Fruit fly (Drosophila melanogaster) whole organism, adult: ENCODE measurements around the gene mRpS26.

ENCODE experiments used
- CG11617 ChIP-seq: fragments of 200-800 bp; sonication (Bioruptor generic); optimal IDR thresholded peaks from 2 replicates; lab custom pipeline; 2017; ENCODE audit warnings: mild to moderate bottlenecking, missing biosample characterization, missing genetic modification reagents, missing genetic modification characterization
- CG12768 ChIP-seq: fragments of 200-800 bp; sonication (Bioruptor generic); optimal IDR thresholded peaks from 2 replicates; lab custom pipeline; 2017; ENCODE audit warnings: missing biosample characterization, missing genetic modification characterization, mild to moderate bottlenecking, moderate library complexity, missing genetic modification reagents
- CG14711 ChIP-seq: fragments of 200-800 bp; sonication (Bioruptor generic); optimal IDR thresholded peaks from 2 replicates; lab custom pipeline; 2018; ENCODE audit warnings: missing biosample characterization, mild to moderate bottlenecking, missing genetic modification characterization, moderate library complexity
- CG1620 ChIP-seq: fragments of 200-800 bp; sonication (Bioruptor generic); optimal IDR thresholded peaks from 2 replicates; lab custom pipeline; 2016; ENCODE audit warnings: missing biosample characterization, missing genetic modification characterization
- CG33017 ChIP-seq: fragments of 200-800 bp; sonication (Bioruptor generic); optimal IDR thresholded peaks from 2 replicates; lab custom pipeline; 2018; ENCODE audit warnings: missing biosample characterization, mild to moderate bottlenecking, missing genetic modification characterization, moderate library complexity
- CG5204 ChIP-seq: fragments of 200-800 bp; sonication (Bioruptor generic); optimal IDR thresholded peaks from 2 replicates; lab custom pipeline; 2016; ENCODE audit warnings: missing biosample characterization, missing genetic modification characterization
- CG7045 ChIP-seq: fragments of 200-800 bp; sonication (Bioruptor generic); optimal IDR thresholded peaks from 2 replicates; lab custom pipeline; 2017; ENCODE audit warnings: missing biosample characterization, mild to moderate bottlenecking, missing genetic modification characterization
- CG7101 ChIP-seq: fragments of 200-800 bp; sonication (Bioruptor generic); optimal IDR thresholded peaks from 2 replicates; lab custom pipeline; 2018; ENCODE audit warnings: missing biosample characterization, mild to moderate bottlenecking, missing genetic modification characterization, moderate library complexity
- Clk ChIP-seq: fragments of 200-800 bp; sonication (Bioruptor generic); optimal IDR thresholded peaks from 2 replicates; lab custom pipeline; 2017; ENCODE audit warnings: missing biosample characterization, missing genetic modification characterization
- Crg-1 ChIP-seq: fragments of 200-800 bp; sonication (Bioruptor generic); optimal IDR thresholded peaks from 2 replicates; lab custom pipeline; 2016; ENCODE audit warnings: missing biosample characterization, missing genetic modification characterization
- Hr96 ChIP-seq: fragments of 200-800 bp; sonication (Bioruptor generic); optimal IDR thresholded peaks from 2 replicates; lab custom pipeline; 2016; ENCODE audit warnings: missing biosample characterization, missing genetic modification characterization
- Mnt ChIP-seq: fragments of 200-800 bp; sonication (Bioruptor generic); optimal IDR thresholded peaks from 2 replicates; lab custom pipeline; 2016; ENCODE audit warnings: missing biosample characterization, mild to moderate bottlenecking, missing genetic modification characterization
- bab1 ChIP-seq: fragments of 200-800 bp; sonication (Bioruptor generic); optimal IDR thresholded peaks from 3 replicates; lab custom pipeline; 2019; ENCODE audit warnings: missing biosample characterization, mild to moderate bottlenecking, missing genetic modification characterization, moderate library complexity
- cic ChIP-seq: fragments of 200-800 bp; sonication (Bioruptor generic); optimal IDR thresholded peaks from 2 replicates; lab custom pipeline; 2017; ENCODE audit warnings: missing biosample characterization, mild to moderate bottlenecking, missing genetic modification characterization, moderate library complexity
- cnc ChIP-seq, 2 experiments: fragments of >200 bp; optimal IDR thresholded peaks; 2 replicates each; lab custom pipeline; 2017
- kay ChIP-seq: fragments of 200-800 bp; sonication (Bioruptor generic); peaks from one replicate; lab custom pipeline; 2016; ENCODE audit warnings: missing biosample characterization, missing genetic modification characterization, borderline replicate concordance
- ovo ChIP-seq: fragments of 200-800 bp; sonication (Bioruptor generic); optimal IDR thresholded peaks from 2 replicates; lab custom pipeline; 2016; ENCODE audit warnings: missing biosample characterization, missing genetic modification characterization
- pad ChIP-seq: fragments of 200-800 bp; sonication (Bioruptor generic); optimal IDR thresholded peaks from 3 replicates; lab custom pipeline; 2017; ENCODE audit warnings: missing biosample characterization, missing genetic modification characterization, mild to moderate bottlenecking, moderate library complexity, missing genetic modification reagents
- tj ChIP-seq: fragments of 200-800 bp; sonication (Bioruptor generic); optimal IDR thresholded peaks from 3 replicates; lab custom pipeline; 2017; ENCODE audit warnings: missing biosample characterization, mild to moderate bottlenecking, missing genetic modification characterization, moderate library complexity
- toe ChIP-seq: fragments of 200-800 bp; sonication (Bioruptor generic); optimal IDR thresholded peaks from 2 replicates; lab custom pipeline; 2016; ENCODE audit warnings: missing biosample characterization, missing genetic modification characterization

Gene mRpS26

DNA sequence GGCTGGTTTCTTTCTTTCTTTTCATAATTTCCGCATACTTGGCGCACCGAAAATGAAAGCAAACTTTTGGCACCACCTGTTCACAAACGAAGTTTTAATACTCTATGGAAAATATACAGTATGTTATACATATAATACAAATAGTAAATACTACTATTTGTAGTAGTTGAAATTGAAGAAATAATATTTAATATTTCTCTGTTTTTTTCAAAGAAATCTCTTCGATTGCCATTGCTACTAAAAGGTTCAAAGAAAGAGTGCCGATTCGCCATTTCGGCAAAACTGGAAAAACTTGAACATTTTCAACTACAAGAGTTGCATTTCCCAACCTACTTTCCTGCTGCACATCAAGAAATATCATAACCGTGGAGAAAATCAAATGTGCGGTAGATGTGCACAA, 40.5 kb downstream of the mRpS26 start:
- TF ChIP-seq cnc (optimal IDR thresholded peaks at IDR 0.05; lab: Kevin White, UChicago) (no peak), tj (GFP tag; lab: Kevin White, UChicago) (no peak), CG12768 (GFP tag; lab: Kevin White, UChicago) (no peak), ovo (GFP tag; lab: Kevin White, UChicago) (no peak), Hr96 (GFP tag; lab: Kevin White, UChicago) (no peak), bab1 (GFP tag; lab: Kevin White, UChicago) (no peak), CG5204 (GFP tag; lab: Kevin White, UChicago) (no peak), Crg-1 (GFP tag; lab: Kevin White, UChicago) (no peak), CG14711 (no peak), Clk (GFP tag; lab: Kevin White, UChicago) (no peak), kay (GFP tag; lab: Kevin White, UChicago) (no peak), CG7045 (GFP tag; lab: Kevin White, UChicago) (no peak), CG7101 (tag; lab: Kevin White, UChicago) (no peak), CG11617 (GFP tag; lab: Kevin White, UChicago) (no peak), CG1620 (GFP tag; lab: Kevin White, UChicago) (no peak)

DNA sequence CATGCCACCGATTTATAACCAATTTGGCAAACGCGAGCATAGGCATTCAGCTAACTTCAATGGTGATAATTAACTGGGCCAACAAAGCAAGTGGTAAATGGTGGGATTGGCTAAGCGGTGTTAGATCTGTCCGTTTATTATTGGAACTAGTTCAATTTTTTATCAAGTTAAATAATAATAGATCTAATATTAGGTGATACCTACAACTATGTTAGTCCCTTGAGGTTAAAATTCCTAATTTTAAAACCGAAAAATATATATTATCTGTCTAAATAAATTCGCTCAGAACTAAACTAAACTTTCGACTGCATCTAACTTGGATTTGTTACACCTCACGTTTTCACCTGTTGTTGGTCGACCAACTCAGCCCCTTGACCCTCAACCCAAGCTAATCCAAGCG, 41.2 kb downstream of the mRpS26 start:
- no peak for TF ChIP-seq Crg-1 (GFP tag; lab: Kevin White, UChicago)
- TF ChIP-seq Mnt: no peak
- TF ChIP-seq CG11617 (GFP tag; lab: Kevin White, UChicago): no peak

DNA sequence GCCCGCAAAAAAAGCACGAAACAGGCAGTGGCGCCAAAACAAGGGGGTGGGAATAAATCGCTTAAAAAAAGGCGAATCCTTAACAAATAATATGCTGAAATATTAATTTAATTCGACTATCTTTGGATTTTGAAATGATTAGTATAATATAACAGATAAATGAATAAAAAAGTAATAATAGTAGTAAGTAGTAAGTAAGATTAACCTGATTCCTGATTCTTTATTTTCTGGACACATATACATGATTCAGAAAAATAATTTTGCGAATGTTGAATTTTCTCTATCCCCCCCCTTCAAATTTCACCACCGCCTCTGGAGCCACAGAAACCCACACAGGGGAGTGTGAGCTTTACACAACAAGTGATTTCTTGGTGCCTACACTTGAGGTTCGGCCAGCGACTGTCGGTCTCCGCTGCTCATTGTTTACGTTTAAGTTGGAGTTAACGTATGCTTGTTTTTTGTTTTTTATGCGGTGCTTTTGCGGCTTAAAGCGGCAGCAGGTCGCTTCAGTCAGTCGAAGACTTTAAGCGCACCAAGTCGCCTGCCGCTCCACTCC, 42.1 kb downstream of the mRpS26 start, which contains the start of gene CG7330:
Gene CG7330 (plus strand): TSS at position 506 of the 556 bp plus-strand sequence.
- peak; percentile 30 for TF ChIP-seq CG1620 (GFP tag; lab: Kevin White, UChicago)
- no peak for TF ChIP-seq ovo (GFP tag; lab: Kevin White, UChicago)
- TF ChIP-seq bab1 (GFP tag; lab: Kevin White, UChicago): peak; percentile 94
- TF ChIP-seq CG7101 (tag; lab: Kevin White, UChicago): peak; percentile 35
- peak; percentile 72 for TF ChIP-seq pad
- peak; percentile 53 for TF ChIP-seq CG11617 (GFP tag; lab: Kevin White, UChicago)
- TF ChIP-seq CG14711: peak; percentile 56
- TF ChIP-seq CG7045 (GFP tag; lab: Kevin White, UChicago): no peak
- TF ChIP-seq Mnt: no peak
- no peak for TF ChIP-seq Clk (GFP tag; lab: Kevin White, UChicago)
- no peak for TF ChIP-seq CG5204 (GFP tag; lab: Kevin White, UChicago)
- TF ChIP-seq kay (GFP tag; lab: Kevin White, UChicago): no peak
- TF ChIP-seq CG12768 (GFP tag; lab: Kevin White, UChicago): no peak
- TF ChIP-seq tj (GFP tag; lab: Kevin White, UChicago): peak; percentile 56
- no peak for TF ChIP-seq CG33017 (tag; lab: Kevin White, UChicago)
- no peak for TF ChIP-seq cic (GFP tag; lab: Kevin White, UChicago)
- no peak for TF ChIP-seq cnc (optimal IDR thresholded peaks at IDR 0.05; lab: Kevin White, UChicago)
- TF ChIP-seq Hr96 (GFP tag; lab: Kevin White, UChicago): no peak
- peak; percentile 49 for TF ChIP-seq Crg-1 (GFP tag; lab: Kevin White, UChicago)
- TF ChIP-seq toe (GFP tag; lab: Kevin White, UChicago): peak; percentile 7

DNA sequence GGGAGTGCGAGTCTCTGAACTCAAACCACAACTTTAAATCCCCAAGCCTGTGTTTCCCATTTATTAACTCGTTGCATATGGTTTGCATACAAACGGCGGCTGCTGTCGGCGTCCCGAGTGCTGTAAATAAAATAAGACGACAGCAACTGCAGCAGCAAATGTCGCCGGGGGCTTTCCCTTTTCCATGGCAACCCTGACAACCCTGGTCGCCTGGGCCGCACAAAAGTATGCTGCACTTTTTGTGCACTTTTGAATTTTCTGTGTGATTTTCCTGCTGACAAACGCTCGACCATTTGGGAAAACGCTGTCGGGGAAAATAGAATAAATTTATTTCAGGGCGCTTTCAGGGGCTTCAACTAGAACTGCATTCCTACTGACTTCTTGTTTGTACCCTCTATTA, 47.8 kb downstream of the mRpS26 start:
- TF ChIP-seq toe (GFP tag; lab: Kevin White, UChicago): no peak
- peak; percentile 32 for TF ChIP-seq CG14711
- TF ChIP-seq Crg-1 (GFP tag; lab: Kevin White, UChicago): no peak
- TF ChIP-seq kay (GFP tag; lab: Kevin White, UChicago): no peak
- TF ChIP-seq CG1620 (GFP tag; lab: Kevin White, UChicago): no peak
- no peak for TF ChIP-seq CG12768 (GFP tag; lab: Kevin White, UChicago)
- no peak for TF ChIP-seq CG33017 (tag; lab: Kevin White, UChicago)
